Worm (Caenorhabditis elegans): ENCODE data around the gene fipr-18.

ce11 chrIII:7458846-7459365 lies at the start of gene fipr-18, which contains the start of gene fipr-19:
- no peak for TF ChIP-seq T22C8.4 (GFP tag; IDR thresholded peaks at IDR 0.05)
- no peak for TF ChIP-seq cog-1 (tag; optimal IDR thresholded peaks at IDR 0.05)
- no peak for TF ChIP-seq ztf-23 (GFP tag; IDR thresholded peaks at IDR 0.05)
- TF ChIP-seq tab-1 (GFP tag; IDR thresholded peaks at IDR 0.05), result no peak
- no peak for TF ChIP-seq flt-1 (GFP tag; IDR thresholded peaks at IDR 0.05)

Data from whole organism, midembryonic.